In the genomic region with DNA sequence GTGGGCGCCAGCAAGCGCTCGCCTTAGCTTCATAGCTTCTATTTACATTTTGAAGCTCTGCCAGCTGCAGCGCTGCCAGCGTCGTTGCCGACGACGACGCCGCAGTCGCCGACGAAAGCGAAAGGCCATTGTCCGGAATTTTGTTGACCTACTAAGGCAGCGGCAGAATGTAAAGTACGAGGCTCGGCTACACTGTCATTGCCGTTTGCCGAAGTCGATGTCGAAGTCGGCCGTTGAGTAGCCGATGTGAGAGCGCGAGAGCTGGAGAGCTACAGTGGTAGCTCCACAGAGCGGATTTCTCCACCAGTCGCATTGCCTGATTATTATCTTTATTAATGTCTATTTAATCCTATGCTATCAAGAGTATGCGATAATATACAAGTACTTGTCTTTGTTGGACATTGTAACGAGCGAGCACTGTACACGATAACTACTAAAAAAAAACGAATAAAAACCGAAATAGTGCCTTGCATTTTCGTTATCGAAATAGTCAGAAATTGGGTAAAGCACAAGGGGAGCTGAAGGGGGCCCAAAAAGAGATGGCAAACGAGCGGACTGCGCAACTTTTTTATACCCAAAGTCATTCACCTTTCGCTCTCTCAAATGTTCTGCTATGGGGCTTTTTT, we compare ENCODE assay signal across 2 fruit fly cellular contexts.
A peak's percentile ranks its signal among the peaks of the same experiment; 100 is the strongest.
TF ChIP-seq lines count a peak whose summit lies in the region.

No protein-coding gene starts in this region.

TF ChIP-seq in whole organism, embryonic, 481 proteins besides CTCF, POLR2A, EP300 and RAD21 (continued from another document and continues in another):
- TF ChIP-seq zfh2 (GFP tag; optimal IDR thresholded peaks at IDR 0.05; lab: Kevin White, UChicago) (peak; percentile 88), Blimp-1 (GFP tag; optimal IDR thresholded peaks at IDR 0.05; lab: Kevin White, UChicago) (peak; percentile 96), CkIIα-i1 (GFP tag; IDR thresholded peaks at IDR 0.05; lab: Robert Waterston, UW) (peak; percentile 88), sug (tag; optimal IDR thresholded peaks at IDR 0.05; lab: Kevin White, UChicago) (peak; percentile 87), Hey (tag; optimal IDR thresholded peaks at IDR 0.05; lab: Kevin White, UChicago) (peak; percentile 77), CG17612 (GFP tag; IDR thresholded peaks at IDR 0.05; lab: Robert Waterston, UW) (peak; percentile 81), CG18011 (GFP tag; optimal IDR thresholded peaks at IDR 0.05; lab: Kevin White, UChicago) (peak; percentile 72), CG6272 (GFP tag; IDR thresholded peaks at IDR 0.05; lab: Robert Waterston, UW) (peak; percentile 92), kni (GFP tag; optimal IDR thresholded peaks at IDR 0.05; lab: Kevin White, UChicago) (peak; percentile 79), odd (GFP tag; optimal IDR thresholded peaks at IDR 0.05; lab: Kevin White, UChicago) (peak; percentile 91), bcd (GFP tag; optimal IDR thresholded peaks at IDR 0.05; lab: Kevin White, UChicago) (peak; percentile 93), CG10147 (GFP tag; optimal IDR thresholded peaks at IDR 0.05; lab: Kevin White, UChicago) (peak; percentile 74), mld (GFP tag; IDR thresholded peaks at IDR 0.05; lab: Robert Waterston, UW; ENCODE audit: partially characterized antibody) (no peak), sens (GFP tag; lab: Kevin White, UChicago) (peak; percentile 99), CG8290 (GFP tag; optimal IDR thresholded peaks at IDR 0.05; lab: Kevin White, UChicago) (peak; percentile 47), CG8290 (tag; optimal IDR thresholded peaks at IDR 0.05; lab: Kevin White, UChicago) (peak; percentile 41 to 99), ro (GFP tag; IDR thresholded peaks at IDR 0.05; lab: Robert Waterston, UW) (peak; percentile 89), danr (GFP tag; IDR thresholded peaks at IDR 0.05; lab: Robert Waterston, UW) (peak; percentile 92), CG11695 (GFP tag; IDR thresholded peaks at IDR 0.05; lab: Robert Waterston, UW) (peak; percentile 93), Dek (tag; optimal IDR thresholded peaks at IDR 0.05; lab: Kevin White, UChicago) (peak; percentile 92), Dip3 (GFP tag; optimal IDR thresholded peaks at IDR 0.05; lab: Kevin White, UChicago) (peak; percentile 90), insv (GFP tag; optimal IDR thresholded peaks at IDR 0.05; lab: Kevin White, UChicago) (peak in 1 of 2 experiments; percentile 44), bigmax (GFP tag; optimal IDR thresholded peaks at IDR 0.05; lab: Kevin White, UChicago) (peak; percentile 37), cwo (GFP tag; optimal IDR thresholded peaks at IDR 0.05; lab: Kevin White, UChicago) (peak; percentile 87), CG15011 (GFP tag; optimal IDR thresholded peaks at IDR 0.05; lab: Kevin White, UChicago) (peak; percentile 82), CG7372 (GFP tag; IDR thresholded peaks at IDR 0.05; lab: Robert Waterston, UW) (peak; percentile 95), tup (GFP tag; optimal IDR thresholded peaks at IDR 0.05; lab: Kevin White, UChicago) (peak; percentile 86), fd96Cb (tag; optimal IDR thresholded peaks at IDR 0.05; lab: Kevin White, UChicago) (peak; percentile 95), CG17359 (tag; optimal IDR thresholded peaks at IDR 0.05; lab: Kevin White, UChicago) (peak; percentile 97), CG13894 (tag; optimal IDR thresholded peaks at IDR 0.05; lab: Kevin White, UChicago) (peak; percentile 85), org-1 (GFP tag; optimal IDR thresholded peaks at IDR 0.05; lab: Kevin White, UChicago) (peak; percentile 91), schlank (tag; optimal IDR thresholded peaks at IDR 0.05; lab: Kevin White, UChicago) (peak; percentile 87), zf30C (GFP tag; optimal IDR thresholded peaks at IDR 0.05; lab: Kevin White, UChicago) (no peak), CG16813 (GFP tag; IDR thresholded peaks at IDR 0.05; lab: Robert Waterston, UW; ENCODE audit: partially characterized antibody) (no peak), wor (GFP tag; IDR thresholded peaks at IDR 0.05; lab: Robert Waterston, UW) (peak; percentile 95), ase (GFP tag; IDR thresholded peaks at IDR 0.05; lab: Robert Waterston, UW) (peak; percentile 97), jigr1 (GFP tag; IDR thresholded peaks at IDR 0.05; lab: Robert Waterston, UW) (peak; percentile 92), CG12659 (GFP tag; optimal IDR thresholded peaks at IDR 0.05; lab: Kevin White, UChicago) (peak; percentile 94), ato (GFP tag; IDR thresholded peaks at IDR 0.05; lab: Robert Waterston, UW; ENCODE audit: partially characterized antibody) (no peak), CG2712 (tag; optimal IDR thresholded peaks at IDR 0.05; lab: Kevin White, UChicago) (peak; percentile 91), mam (GFP tag; optimal IDR thresholded peaks at IDR 0.05; lab: Kevin White, UChicago) (peak; percentile 94), ATbp (GFP tag; optimal IDR thresholded peaks at IDR 0.05; lab: Kevin White, UChicago) (peak; percentile 97), aop (GFP tag; IDR thresholded peaks at IDR 0.05; lab: Robert Waterston, UW) (peak; percentile 93), ind (GFP tag; optimal IDR thresholded peaks at IDR 0.05; lab: Kevin White, UChicago) (peak; percentile 97), emc (GFP tag; optimal IDR thresholded peaks at IDR 0.05; lab: Kevin White, UChicago) (peak; percentile 85), Bgb (GFP tag; IDR thresholded peaks at IDR 0.05; lab: Robert Waterston, UW; ENCODE audit: partially characterized antibody) (no peak), dm (GFP tag; optimal IDR thresholded peaks at IDR 0.05; lab: Kevin White, UChicago) (peak; percentile 81), CG9817 (tag; optimal IDR thresholded peaks at IDR 0.05; lab: Kevin White, UChicago) (peak; percentile 95), CG7786 (GFP tag; optimal IDR thresholded peaks at IDR 0.05; lab: Kevin White, UChicago) (peak; percentile 93), gsb (GFP tag; IDR thresholded peaks at IDR 0.05; lab: Robert Waterston, UW) (peak; percentile 91), CG8944 (GFP tag; optimal IDR thresholded peaks at IDR 0.05; lab: Kevin White, UChicago) (peak; percentile 93), Rfx (GFP tag; IDR thresholded peaks at IDR 0.05; lab: Robert Waterston, UW) (peak; percentile 96), Dref (GFP tag; IDR thresholded peaks at IDR 0.05; lab: Robert Waterston, UW) (0 out of 2 replicates have a peak, but pooled peaks have one; percentile 31), zfh1 (GFP tag; IDR thresholded peaks at IDR 0.05; lab: Robert Waterston, UW) (peak; percentile 96), Trl (optimal IDR thresholded peaks at IDR 0.05; lab: Kevin White, UChicago) (peak in 1 of 2 experiments; percentile 60), Trl (GFP tag; optimal IDR thresholded peaks at IDR 0.05; lab: Kevin White, UChicago) (peak; percentile 84), CG5245 (GFP tag; optimal IDR thresholded peaks at IDR 0.05; lab: Kevin White, UChicago) (peak; percentile 94), Atf3 (GFP tag; optimal IDR thresholded peaks at IDR 0.05; lab: Kevin White, UChicago) (peak; percentile 90), CG18599 (GFP tag; optimal IDR thresholded peaks at IDR 0.05; lab: Kevin White, UChicago) (peak; percentile 94), mirr (GFP tag; optimal IDR thresholded peaks at IDR 0.05; lab: Kevin White, UChicago) (peak; percentile 96), nmo (GFP tag; optimal IDR thresholded peaks at IDR 0.05; lab: Kevin White, UChicago) (peak; percentile 94)

TF ChIP-seq in whole organism, prepupa, 60 proteins besides CTCF, POLR2A, EP300 and RAD21 (continued from another document):
- TF ChIP-seq Lpt (GFP tag; optimal IDR thresholded peaks at IDR 0.05; lab: Kevin White, UChicago) = peak; percentile 90
- peak; percentile 36 for TF ChIP-seq Ets96B (tag; optimal IDR thresholded peaks at IDR 0.05; lab: Kevin White, UChicago)
- peak; percentile 30 for TF ChIP-seq fd59A (GFP tag; optimal IDR thresholded peaks at IDR 0.05; lab: Kevin White, UChicago)
- peak; percentile 91 for TF ChIP-seq OdsH (GFP tag; optimal IDR thresholded peaks at IDR 0.05; lab: Kevin White, UChicago)
- TF ChIP-seq CG8319 (GFP tag; optimal IDR thresholded peaks at IDR 0.05; lab: Kevin White, UChicago) = peak; percentile 77
- peak; percentile 96 for TF ChIP-seq CG11294 (GFP tag; IDR thresholded peaks at IDR 0.05; lab: Robert Waterston, UW)
- TF ChIP-seq CG16779 (tag; optimal IDR thresholded peaks at IDR 0.05; lab: Kevin White, UChicago) = peak; percentile 72
- peak; percentile 84 for TF ChIP-seq net (GFP tag; optimal IDR thresholded peaks at IDR 0.05; lab: Kevin White, UChicago)
- TF ChIP-seq Sox15 (GFP tag; optimal IDR thresholded peaks at IDR 0.05; lab: Kevin White, UChicago) = peak; percentile 80
- TF ChIP-seq acj6 (GFP tag; optimal IDR thresholded peaks at IDR 0.05; lab: Kevin White, UChicago) = peak; percentile 88
- peak; percentile 93 for TF ChIP-seq Gug (GFP tag; IDR thresholded peaks at IDR 0.05; lab: Robert Waterston, UW)
- TF ChIP-seq lz (GFP tag; optimal IDR thresholded peaks at IDR 0.05; lab: Kevin White, UChicago) = peak; percentile 82
